Worm (Caenorhabditis elegans): ENCODE results near the gene cest-2.2.

Gene cest-2.2

ce11 chrV:14147114-14147513 lies 28.0 kb downstream of the cest-2.2 start:
- no peak for TF ChIP-seq ceh-43 (GFP tag; optimal IDR thresholded peaks at IDR 0.05)
- no peak for TF ChIP-seq ceh-83 (GFP tag; optimal IDR thresholded peaks at IDR 0.05)
- no peak for TF ChIP-seq hlh-1 (tag; optimal IDR thresholded peaks at IDR 0.05)
- no peak for TF ChIP-seq drap-1 (GFP tag; optimal IDR thresholded peaks at IDR 0.05)
- no peak for TF ChIP-seq unc-62 (GFP tag; optimal IDR thresholded peaks at IDR 0.05)
- TF ChIP-seq tbx-8 (GFP tag; optimal IDR thresholded peaks at IDR 0.05), result no peak
- TF ChIP-seq lsy-2 (tag; optimal IDR thresholded peaks at IDR 0.05), result no peak
- TF ChIP-seq bed-3 (GFP tag; optimal IDR thresholded peaks at IDR 0.05), result no peak
- no peak for TF ChIP-seq unc-120 (tag; optimal IDR thresholded peaks at IDR 0.05; ENCODE audit: poor library complexity, severe bottlenecking)
- no peak for TF ChIP-seq mls-2 (tag; optimal IDR thresholded peaks at IDR 0.05)
- no peak for TF ChIP-seq mep-1 (tag; optimal IDR thresholded peaks at IDR 0.05)
- TF ChIP-seq ceh-39 (tag; optimal IDR thresholded peaks at IDR 0.05), result no peak
- TF ChIP-seq nhr-76 (tag; optimal IDR thresholded peaks at IDR 0.05), result no peak
- TF ChIP-seq elt-3 (tag; optimal IDR thresholded peaks at IDR 0.05), result no peak
- no peak for TF ChIP-seq blmp-1 (tag; optimal IDR thresholded peaks at IDR 0.05)
- TF ChIP-seq mab-5 (tag; optimal IDR thresholded peaks at IDR 0.05), result no peak

- TF ChIP-seq nhr-12 (tag; optimal IDR thresholded peaks at IDR 0.05), result no peak
- TF ChIP-seq pha-4 (tag; optimal IDR thresholded peaks at IDR 0.05), result no peak
- no peak for TF ChIP-seq nhr-76 (tag; optimal IDR thresholded peaks at IDR 0.05)
- TF ChIP-seq sptf-1 (tag; optimal IDR thresholded peaks at IDR 0.05), result no peak
- no peak for TF ChIP-seq lin-13 (tag; optimal IDR thresholded peaks at IDR 0.05)
These were observed 29.0 kb downstream of the cest-2.2 start, which contains the start of gene acs-10 for ce11 chrV:14146199-14146598. Gene acs-10, plus strand, starts transcription at chrV:14146499.

ce11 chrV:14145267-14145666 lies 29.9 kb downstream of the cest-2.2 start, which contains the start of gene par-1:
Gene par-1, minus strand, starts transcription at chrV:14145367.
- no peak for TF ChIP-seq bed-3 (GFP tag; optimal IDR thresholded peaks at IDR 0.05)
- no peak for TF ChIP-seq tbx-8 (GFP tag; optimal IDR thresholded peaks at IDR 0.05)
- no peak for TF ChIP-seq sptf-1 (tag; optimal IDR thresholded peaks at IDR 0.05)
- no peak for TF ChIP-seq ces-1 (GFP tag; optimal IDR thresholded peaks at IDR 0.05)
- TF ChIP-seq snpc-4 (tag; optimal IDR thresholded peaks at IDR 0.05), result no peak
- no peak for TF ChIP-seq lin-32 (GFP tag; optimal IDR thresholded peaks at IDR 0.05)
- no peak for TF ChIP-seq ham-2 (GFP tag; optimal IDR thresholded peaks at IDR 0.05)
- no peak for TF ChIP-seq cnd-1 (tag; optimal IDR thresholded peaks at IDR 0.05)
- no peak for TF ChIP-seq nhr-12 (tag; optimal IDR thresholded peaks at IDR 0.05)
- no peak for TF ChIP-seq unc-120 (tag; optimal IDR thresholded peaks at IDR 0.05; ENCODE audit: poor library complexity, severe bottlenecking)
- TF ChIP-seq nhr-76 (tag; optimal IDR thresholded peaks at IDR 0.05), result no peak
- TF ChIP-seq M03D4.4 (tag; optimal IDR thresholded peaks at IDR 0.05), result no peak
- TF ChIP-seq elt-3 (tag; optimal IDR thresholded peaks at IDR 0.05), result no peak
- no peak for TF ChIP-seq ztf-11 (tag; optimal IDR thresholded peaks at IDR 0.05)
- no peak for TF ChIP-seq drap-1 (GFP tag; optimal IDR thresholded peaks at IDR 0.05)
- no peak for TF ChIP-seq mab-5 (tag; optimal IDR thresholded peaks at IDR 0.05)

ce11 chrV:14143634-14144033 lies 31.5 kb downstream of the cest-2.2 start:
- no peak for TF ChIP-seq nhr-2 (tag; optimal IDR thresholded peaks at IDR 0.05)
- TF ChIP-seq ces-1 (GFP tag; optimal IDR thresholded peaks at IDR 0.05), result peak; percentile 57

ce11 chrV:14141846-14142245 lies 33.3 kb downstream of the cest-2.2 start:
- TF ChIP-seq mls-2 (tag; optimal IDR thresholded peaks at IDR 0.05) (no peak), ceh-39 (tag; optimal IDR thresholded peaks at IDR 0.05) (no peak), elt-1 (tag; optimal IDR thresholded peaks at IDR 0.05; ENCODE audit: borderline replicate concordance, insufficient read depth) (no peak), elt-3 (tag; optimal IDR thresholded peaks at IDR 0.05) (no peak), nhr-28 (tag; optimal IDR thresholded peaks at IDR 0.05) (no peak), mep-1 (tag; optimal IDR thresholded peaks at IDR 0.05) (no peak)

- no peak for TF ChIP-seq lin-32 (GFP tag; optimal IDR thresholded peaks at IDR 0.05)
- peak; percentile 83 for TF ChIP-seq ces-1 (GFP tag; optimal IDR thresholded peaks at IDR 0.05)
- TF ChIP-seq ham-2 (GFP tag; optimal IDR thresholded peaks at IDR 0.05), result no peak
- no peak for TF ChIP-seq M03D4.4 (tag; optimal IDR thresholded peaks at IDR 0.05)
- TF ChIP-seq elt-3 (tag; optimal IDR thresholded peaks at IDR 0.05), result no peak
These were observed 34.4 kb downstream of the cest-2.2 start for ce11 chrV:14140733-14141132.

All from whole organism, mixed stage, embryonic.